Worm (Caenorhabditis elegans) whole organism, dauer: ENCODE measurements around the gene EGAP4.1.

ENCODE experiments used
- unc-62 ChIP-seq: sonication (generic microtip); optimal IDR thresholded peaks from 2 replicates; lab custom pipeline; 2017; ENCODE audit warnings: missing biosample characterization, missing genetic modification reagents, missing genetic modification characterization

EGAP4.1 gene

DNA sequence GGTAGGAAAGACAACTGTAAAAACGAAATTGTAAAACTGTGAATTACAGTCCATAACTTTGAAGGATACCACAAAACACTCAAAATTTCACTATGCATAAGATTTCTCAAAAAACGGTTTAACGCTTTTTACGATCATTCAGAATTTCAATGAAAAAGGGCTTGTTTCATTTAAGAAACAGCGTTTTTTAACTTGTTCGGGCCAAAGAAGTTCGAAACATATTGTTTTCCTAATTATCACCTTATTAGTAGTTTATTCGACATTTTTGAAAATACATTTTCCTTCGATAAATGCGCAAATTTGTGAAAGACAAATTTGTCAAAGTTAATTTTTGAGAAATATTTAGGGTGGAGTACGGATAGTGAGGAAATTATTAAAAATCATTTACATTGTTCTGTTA is 22.4 kb downstream of the EGAP4.1 start:
- no peak for TF ChIP-seq unc-62 (GFP tag; lab: Kevin White, UChicago)

DNA sequence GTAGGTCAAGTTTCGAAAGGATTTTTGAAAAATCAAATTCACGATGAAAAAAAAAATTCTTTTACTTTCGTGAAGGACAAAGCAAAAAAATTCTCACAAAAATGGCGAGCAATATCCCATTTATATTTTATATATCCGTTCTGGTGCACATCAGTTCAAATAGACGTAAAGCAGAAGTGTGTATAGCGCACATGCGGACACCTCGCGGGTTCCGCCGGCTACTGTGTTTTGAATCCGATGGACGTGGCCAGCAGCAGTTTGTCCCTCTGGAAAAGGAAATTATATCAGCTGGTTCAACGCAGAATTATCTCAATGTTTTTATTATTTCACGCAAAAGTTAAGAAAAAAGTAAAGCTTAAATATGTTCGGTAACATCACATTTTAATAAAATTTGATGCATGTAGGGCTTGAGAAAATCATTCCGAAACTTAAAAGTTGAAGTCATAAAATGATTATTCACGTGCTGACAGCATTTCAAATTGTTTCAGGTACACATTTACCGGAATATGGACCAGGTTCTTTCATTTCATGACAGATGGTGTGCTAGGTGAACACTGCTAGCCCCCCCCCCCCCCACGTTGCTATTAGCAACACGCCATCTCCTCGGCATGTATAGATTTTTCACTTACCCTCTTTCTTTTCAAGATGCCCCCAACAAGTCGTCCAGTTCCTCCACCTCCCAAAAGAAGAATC is 23.4 kb downstream of the EGAP4.1 start, which contains the start of gene jbts-14:
TSS of gene jbts-14 (plus strand) at position 643 of the 693 bp plus-strand sequence.
- no peak for TF ChIP-seq unc-62 (GFP tag; lab: Kevin White, UChicago)

DNA sequence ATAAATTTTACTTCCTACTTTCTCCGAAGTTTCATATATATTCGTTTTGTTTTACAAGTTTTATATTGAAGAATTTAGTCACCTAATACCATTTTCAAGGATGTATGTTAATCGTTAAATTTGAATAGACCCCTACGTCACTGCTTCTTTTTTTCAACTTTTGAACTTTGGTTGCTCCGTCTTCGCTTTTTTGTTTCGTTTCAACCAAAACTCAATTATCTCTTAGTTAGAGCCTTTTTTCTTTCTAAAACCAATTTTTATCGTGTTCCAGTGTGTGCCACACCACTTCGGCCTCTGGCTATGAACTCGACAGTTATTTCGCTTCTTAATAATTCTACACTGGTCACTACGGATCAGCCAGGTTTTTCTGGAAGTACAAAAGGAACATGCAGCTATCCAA is 29.7 kb downstream of the EGAP4.1 start, which contains the start of gene frpr-8:
TSS of gene frpr-8 (plus strand) at position 301 of the 400 bp plus-strand sequence.
- TF ChIP-seq unc-62 (GFP tag; lab: Kevin White, UChicago), result no peak

DNA sequence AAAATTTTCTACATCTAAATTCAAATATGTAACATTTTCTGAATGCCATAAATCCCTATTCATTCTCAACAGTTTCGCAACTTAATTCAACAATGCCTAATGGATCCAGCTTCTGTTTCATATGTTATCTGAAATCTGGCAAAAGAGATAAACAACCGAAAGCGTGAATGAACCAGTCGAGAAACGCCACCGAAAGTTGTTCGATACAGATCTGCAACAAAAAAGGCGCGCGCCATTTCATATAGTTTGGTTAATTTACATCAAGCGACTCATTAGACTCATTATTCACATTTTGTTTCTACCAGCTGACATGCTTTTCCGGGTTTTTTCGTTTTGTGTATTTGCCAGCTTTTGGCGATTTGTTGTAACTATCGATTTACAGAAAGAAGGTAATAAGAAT is 45.6 kb downstream of the EGAP4.1 start, which contains the start of gene K09E2.1:
TSS of gene K09E2.1 (plus strand) at position 301 of the 400 bp plus-strand sequence.
- no peak for TF ChIP-seq unc-62 (GFP tag; lab: Kevin White, UChicago)

DNA sequence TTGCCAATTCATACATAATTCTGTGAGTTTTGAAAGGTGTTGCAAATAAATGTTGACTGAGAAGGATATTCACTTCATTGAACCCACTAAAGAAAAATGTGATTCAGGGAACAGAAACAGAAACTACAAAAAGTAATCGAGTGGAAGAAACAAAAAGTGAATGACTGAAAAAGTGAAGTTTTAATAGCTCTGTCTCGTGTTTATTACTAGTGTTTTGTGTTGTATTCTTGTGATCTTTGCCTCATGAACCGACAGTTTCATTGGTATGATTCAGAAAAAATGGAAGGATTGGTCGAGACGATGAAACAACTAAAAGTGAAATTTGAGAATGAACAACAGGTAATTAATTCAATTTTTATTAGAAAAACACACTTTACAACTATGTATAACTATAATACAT is 49.3 kb downstream of the EGAP4.1 start:
- no peak for TF ChIP-seq unc-62 (GFP tag; lab: Kevin White, UChicago)

DNA sequence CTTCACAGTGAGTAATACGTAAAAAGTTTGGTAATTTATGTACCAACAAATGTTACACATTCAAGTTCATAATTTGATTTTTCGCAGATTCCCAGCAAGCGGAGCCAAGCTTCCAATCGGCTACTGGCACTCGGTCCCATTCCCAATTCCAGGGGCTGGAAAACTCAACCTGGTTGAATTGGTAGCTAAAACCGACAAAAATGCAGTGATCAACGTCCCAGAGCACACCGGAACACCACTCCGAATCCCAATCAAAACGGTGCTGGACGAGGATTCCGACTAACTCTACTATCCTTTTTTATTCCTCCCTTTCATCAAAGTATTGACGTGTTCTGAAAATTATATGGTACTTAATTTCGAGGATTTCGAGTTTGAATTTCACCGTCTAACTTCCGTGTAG is 49.9 kb downstream of the EGAP4.1 start:
- TF ChIP-seq unc-62 (GFP tag; lab: Kevin White, UChicago), result no peak
